Worm (Caenorhabditis elegans) whole organism, mixed stage, embryonic: ENCODE results near the gene ZK721.3.

Experiments
- M03D4.4 ChIP-seq: sonication (generic microtip); optimal IDR thresholded peaks from 2 replicates; lab custom pipeline; 2017; ENCODE audit warnings: mild to moderate bottlenecking, missing genetic modification characterization, missing compliant biosample characterization
- bed-3 ChIP-seq: fragments of 200-800 bp; sonication (Bioruptor generic); optimal IDR thresholded peaks from 3 replicates; lab custom pipeline; 2018; ENCODE audit warnings: mild to moderate bottlenecking, missing genetic modification characterization, moderate library complexity, missing compliant biosample characterization
- blmp-1 ChIP-seq: fragments of 150-350 bp; optimal IDR thresholded peaks from 2 replicates; lab custom pipeline; 2014; ENCODE audit warnings: missing biosample characterization, missing genetic modification characterization
- ceh-39 ChIP-seq: fragments of 150-350 bp; optimal IDR thresholded peaks from 2 replicates; lab custom pipeline; 2014; ENCODE audit warnings: missing biosample characterization, missing genetic modification characterization
- ceh-43 ChIP-seq: fragments of 200-800 bp; sonication (Bioruptor generic); optimal IDR thresholded peaks from 2 replicates; lab custom pipeline; 2018; ENCODE audit warnings: mild to moderate bottlenecking, missing genetic modification characterization, moderate library complexity, missing compliant biosample characterization
- ces-1 ChIP-seq: fragments of 150-350 bp; optimal IDR thresholded peaks from 2 replicates; lab custom pipeline; 2014; ENCODE audit warnings: missing biosample characterization, missing genetic modification reagents, missing genetic modification characterization
- cnd-1 ChIP-seq: fragments of 200-800 bp; sonication (Bioruptor generic); optimal IDR thresholded peaks from 2 replicates; lab custom pipeline; 2018; ENCODE audit warnings: mild to moderate bottlenecking, missing genetic modification characterization, missing compliant biosample characterization
- drap-1 ChIP-seq: fragments of 200-800 bp; sonication (Bioruptor generic); optimal IDR thresholded peaks from 3 replicates; lab custom pipeline; 2018; ENCODE audit warnings: mild to moderate bottlenecking, missing genetic modification characterization, missing compliant biosample characterization
- elt-1 ChIP-seq: sonication (generic microtip); optimal IDR thresholded peaks from 2 replicates; lab custom pipeline; 2017; ENCODE audit warnings: missing genetic modification characterization, mild to moderate bottlenecking, missing compliant biosample characterization, antibody characterized with exemption, moderate library complexity, borderline replicate concordance; ENCODE audit not compliant: insufficient read depth
- elt-3 ChIP-seq: fragments of 150-350 bp; optimal IDR thresholded peaks from 2 replicates; lab custom pipeline; 2014; ENCODE audit warnings: missing biosample characterization, missing genetic modification characterization
- ham-2 ChIP-seq: fragments of 200-800 bp; sonication (Bioruptor generic); optimal IDR thresholded peaks from 2 replicates; lab custom pipeline; 2018; ENCODE audit warnings: mild to moderate bottlenecking, missing genetic modification characterization, missing compliant biosample characterization
- hlh-1 ChIP-seq: fragments of 150-350 bp; optimal IDR thresholded peaks from 2 replicates; lab custom pipeline; 2014; ENCODE audit warnings: missing biosample characterization, missing genetic modification reagents, missing genetic modification characterization
- lin-32 ChIP-seq: fragments of 200-800 bp; sonication (Bioruptor generic); optimal IDR thresholded peaks from 2 replicates; lab custom pipeline; 2018; ENCODE audit warnings: mild to moderate bottlenecking, missing genetic modification characterization, missing compliant biosample characterization
- lsy-2 ChIP-seq: fragments of 150-350 bp; optimal IDR thresholded peaks from 2 replicates; lab custom pipeline; 2014; ENCODE audit warnings: missing biosample characterization, missing genetic modification characterization
- mab-5 ChIP-seq: fragments of 150-350 bp; optimal IDR thresholded peaks from 2 replicates; lab custom pipeline; 2014; ENCODE audit warnings: missing biosample characterization, missing genetic modification characterization
- mep-1 ChIP-seq: fragments of 150-350 bp; optimal IDR thresholded peaks from 2 replicates; lab custom pipeline; 2017; ENCODE audit warnings: missing biosample characterization, missing genetic modification reagents, missing genetic modification characterization, inconsistent platforms
- mls-2 ChIP-seq: sonication (generic microtip); optimal IDR thresholded peaks from 2 replicates; lab custom pipeline; 2016; ENCODE audit warnings: mild to moderate bottlenecking, missing genetic modification characterization, moderate library complexity, missing compliant biosample characterization
- nhr-12 ChIP-seq: fragments of 150-350 bp; optimal IDR thresholded peaks from 2 replicates; lab custom pipeline; 2014; ENCODE audit warnings: missing biosample characterization, missing genetic modification characterization
- nhr-237 ChIP-seq: fragments of 150-350 bp; optimal IDR thresholded peaks from 2 replicates; lab custom pipeline; 2014; ENCODE audit warnings: missing biosample characterization, missing genetic modification characterization
- nhr-28 ChIP-seq: fragments of 150-350 bp; optimal IDR thresholded peaks from 2 replicates; lab custom pipeline; 2014; ENCODE audit warnings: missing biosample characterization, missing genetic modification characterization
- nhr-76 ChIP-seq: sonication (generic microtip); optimal IDR thresholded peaks from 2 replicates; lab custom pipeline; 2017; ENCODE audit warnings: missing biosample characterization, missing genetic modification characterization
- pha-4 ChIP-seq: fragments of 150-350 bp; optimal IDR thresholded peaks from 2 replicates; lab custom pipeline; 2018; ENCODE audit warnings: missing biosample characterization, missing genetic modification reagents, missing genetic modification characterization
- sem-2 ChIP-seq: fragments of 200-800 bp; sonication (Bioruptor generic); optimal IDR thresholded peaks from 2 replicates; lab custom pipeline; 2018; ENCODE audit warnings: mild to moderate bottlenecking, missing genetic modification characterization, missing compliant biosample characterization
- snpc-4 ChIP-seq: fragments of 150-350 bp; optimal IDR thresholded peaks from 2 replicates; lab custom pipeline; 2014; ENCODE audit warnings: missing biosample characterization, missing genetic modification characterization
- sptf-1 ChIP-seq: sonication (generic microtip); optimal IDR thresholded peaks from 2 replicates; lab custom pipeline; 2017; ENCODE audit warnings: mild to moderate bottlenecking, missing genetic modification characterization, moderate library complexity, missing compliant biosample characterization
- tbx-8 ChIP-seq: fragments of 200-800 bp; sonication (Bioruptor generic); optimal IDR thresholded peaks from 2 replicates; lab custom pipeline; 2018; ENCODE audit warnings: mild to moderate bottlenecking, missing genetic modification characterization, moderate library complexity, missing compliant biosample characterization
- unc-120 ChIP-seq: sonication (generic microtip); optimal IDR thresholded peaks from 2 replicates; lab custom pipeline; 2017; ENCODE audit warnings: missing genetic modification characterization, missing compliant biosample characterization; ENCODE audit not compliant: poor library complexity, severe bottlenecking
- unc-39 ChIP-seq: fragments of 150-350 bp; optimal IDR thresholded peaks from 2 replicates; lab custom pipeline; 2014; ENCODE audit warnings: missing biosample characterization, missing genetic modification characterization
- unc-62 ChIP-seq: fragments of 150-350 bp; optimal IDR thresholded peaks from 2 replicates; lab custom pipeline; 2014; ENCODE audit warnings: missing biosample characterization, missing genetic modification reagents, missing genetic modification characterization
- zip-8 ChIP-seq: fragments of 150-350 bp; optimal IDR thresholded peaks from 2 replicates; lab custom pipeline; 2014; ENCODE audit warnings: missing biosample characterization, missing genetic modification characterization
- ztf-11 ChIP-seq: fragments of 150-350 bp; optimal IDR thresholded peaks from 2 replicates; lab custom pipeline; 2014; ENCODE audit warnings: missing biosample characterization, missing genetic modification characterization

The ZK721.3 gene

ce11 chrX:8770316-8770715, 14.0 kb upstream of the ZK721.3 start:
- TF ChIP-seq blmp-1 (tag; lab: Kevin White, UChicago) (no peak), sptf-1 (no peak), nhr-237 (no peak), ces-1 (GFP tag; lab: Kevin White, UChicago) (peak; percentile 88), snpc-4 (no peak), nhr-76 (tag; lab: Kevin White, UChicago) (no peak), elt-3 (no peak), nhr-28 (tag; lab: Kevin White, UChicago) (no peak)

ce11 chrX:8778558-8778957, 5.8 kb upstream of the ZK721.3 start, which contains the start of gene ZK721.4:
TSS of gene ZK721.4 (plus strand) at chrX:8778858.
- TF ChIP-seq sptf-1 = no peak
- no peak for TF ChIP-seq elt-1
- TF ChIP-seq cnd-1 = no peak
- no peak for TF ChIP-seq hlh-1 (tag; lab: Kevin White, UChicago)
- no peak for TF ChIP-seq nhr-237
- no peak for TF ChIP-seq nhr-28 (tag; lab: Kevin White, UChicago)
- TF ChIP-seq tbx-8 (GFP tag; lab: Kevin White, UChicago) = no peak
- TF ChIP-seq ceh-39 (tag; lab: Kevin White, UChicago) = no peak
- TF ChIP-seq ham-2 (GFP tag; lab: Kevin White, UChicago) = no peak
- no peak for TF ChIP-seq mep-1
- TF ChIP-seq sem-2 (GFP tag; lab: Kevin White, UChicago) = no peak

ce11 chrX:8786687-8787086, 2.4 kb downstream of the ZK721.3 start:
- TF ChIP-seq hlh-1 (tag; lab: Kevin White, UChicago) (peak; percentile 93), nhr-237 (no peak), ham-2 (GFP tag; lab: Kevin White, UChicago) (no peak)
- TF ChIP-seq, all 35 proteins: peak for 1

- TF ChIP-seq nhr-76 (tag; lab: Kevin White, UChicago) = no peak
- no peak for TF ChIP-seq tbx-8 (GFP tag; lab: Kevin White, UChicago)
- no peak for TF ChIP-seq lin-32 (GFP tag; lab: Kevin White, UChicago)
- TF ChIP-seq unc-120 (tag; lab: Kevin White, UChicago) = peak; percentile 27
- TF ChIP-seq snpc-4 = no peak
- no peak for TF ChIP-seq unc-39 (tag; lab: Kevin White, UChicago)
- no peak for TF ChIP-seq bed-3 (GFP tag; lab: Kevin White, UChicago)
- no peak for TF ChIP-seq cnd-1
- TF ChIP-seq M03D4.4 = no peak
- no peak for TF ChIP-seq sptf-1
- TF ChIP-seq nhr-28 (tag; lab: Kevin White, UChicago) = no peak
- no peak for TF ChIP-seq mls-2 (tag; lab: Kevin White, UChicago)
- no peak for TF ChIP-seq nhr-12 (tag; lab: Kevin White, UChicago)
- TF ChIP-seq hlh-1 (tag; lab: Kevin White, UChicago) = peak; percentile 35
Observed at ce11 chrX:8787689-8788222, 3.4 kb downstream of the ZK721.3 start.

ce11 chrX:8789014-8789506, 4.7 kb downstream of the ZK721.3 start, which contains the start of gene unc-27:
TSS of gene unc-27 (plus strand) at chrX:8789456.
- TF ChIP-seq unc-62 (peak; percentile 80), bed-3 (GFP tag; lab: Kevin White, UChicago) (no peak), unc-120 (tag; lab: Kevin White, UChicago) (peak; percentile 97), hlh-1 (tag; lab: Kevin White, UChicago) (peak; percentile 100)

- no peak for TF ChIP-seq mls-2 (tag; lab: Kevin White, UChicago)
- no peak for TF ChIP-seq hlh-1 (tag; lab: Kevin White, UChicago)
- TF ChIP-seq unc-39 (tag; lab: Kevin White, UChicago) = no peak
- TF ChIP-seq sptf-1 = no peak
- no peak for TF ChIP-seq elt-1
- TF ChIP-seq lsy-2 = no peak
- no peak for TF ChIP-seq blmp-1 (tag; lab: Kevin White, UChicago)
- TF ChIP-seq pha-4 (tag; lab: Kevin White, UChicago) = no peak
- TF ChIP-seq elt-3 = no peak
- TF ChIP-seq ztf-11 = no peak
- no peak for TF ChIP-seq zip-8
- TF ChIP-seq nhr-237 = no peak
- no peak for TF ChIP-seq mab-5 (tag; lab: Kevin White, UChicago)
- TF ChIP-seq drap-1 (GFP tag; lab: Kevin White, UChicago) = no peak
- TF ChIP-seq ceh-39 (tag; lab: Kevin White, UChicago) = no peak
- no peak for TF ChIP-seq ceh-43 (GFP tag; lab: Kevin White, UChicago)
- no peak for TF ChIP-seq unc-62
- TF ChIP-seq lin-32 (GFP tag; lab: Kevin White, UChicago) = no peak
Observed at ce11 chrX:8790093-8790492, 5.8 kb downstream of the ZK721.3 start.
